Worm (Caenorhabditis elegans) whole organism, L3 larva: ENCODE results near the gene mrps-5.

Experiments used
- R02D3.7 ChIP-seq: fragments of 150-350 bp; optimal IDR thresholded peaks from 2 replicates; lab custom pipeline; 2014; ENCODE audit warnings: missing biosample characterization, missing genetic modification characterization
- ZK546.5 ChIP-seq: sonication (generic microtip); optimal IDR thresholded peaks from 2 replicates; lab custom pipeline; 2017; ENCODE audit warnings: missing biosample characterization, missing genetic modification characterization
- aly-2 ChIP-seq: fragments of 150-350 bp; optimal IDR thresholded peaks from 2 replicates; lab custom pipeline; 2014; ENCODE audit warnings: missing biosample characterization, missing genetic modification characterization
- ama-1 ChIP-seq: fragments of 150-350 bp; optimal IDR thresholded peaks from 2 replicates; lab custom pipeline; 2018
- ceh-16 ChIP-seq: sonication (generic microtip); optimal IDR thresholded peaks from 2 replicates; lab custom pipeline; 2017; ENCODE audit warnings: missing biosample characterization, missing genetic modification characterization
- ceh-28 ChIP-seq: fragments of 150-350 bp; optimal IDR thresholded peaks from 2 replicates; lab custom pipeline; 2014; ENCODE audit warnings: missing biosample characterization, missing genetic modification reagents, missing genetic modification characterization
- ceh-82 ChIP-seq: fragments of 150-350 bp; optimal IDR thresholded peaks from 2 replicates; lab custom pipeline; 2014; ENCODE audit warnings: missing biosample characterization, missing genetic modification characterization
- ceh-9 ChIP-seq: sonication (generic microtip); optimal IDR thresholded peaks from 2 replicates; lab custom pipeline; 2018; ENCODE audit warnings: missing biosample characterization, missing genetic modification characterization
- daf-12 ChIP-seq: fragments of 150-350 bp; optimal IDR thresholded peaks from 2 replicates; lab custom pipeline; 2014; ENCODE audit warnings: missing biosample characterization, missing genetic modification reagents, missing genetic modification characterization
- egl-27 ChIP-seq: sonication (generic microtip); optimal IDR thresholded peaks from 4 replicates; lab custom pipeline; 2017; ENCODE audit warnings: missing biosample characterization, missing genetic modification reagents, missing genetic modification characterization
- egl-5 ChIP-seq: fragments of 150-350 bp; optimal IDR thresholded peaks from 2 replicates; lab custom pipeline; 2017; ENCODE audit warnings: missing biosample characterization, missing genetic modification reagents, missing genetic modification characterization, inconsistent platforms
- elt-2 ChIP-seq: sonication (generic microtip); optimal IDR thresholded peaks from 2 replicates; lab custom pipeline; 2016; ENCODE audit warnings: missing genetic modification reagents, mild to moderate bottlenecking, missing genetic modification characterization, missing compliant biosample characterization
- elt-3 ChIP-seq, 3 experiments: fragments of 150-350 bp in 1 of 3; sonication (generic microtip) in 2 of 3; optimal IDR thresholded peaks; 2 replicates in 2 of 3; 4 replicates in 1 of 3; lab custom pipeline; 2014 to 2017; ENCODE audit warnings: missing biosample characterization in 3 of 3, missing genetic modification characterization in 3 of 3
- eor-1 ChIP-seq, 2 experiments: fragments of 150-350 bp; optimal IDR thresholded peaks; 2 replicates each; lab custom pipeline; 2014 to 2018; ENCODE audit warnings: missing biosample characterization in 2 of 2, missing genetic modification characterization in 2 of 2
- fkh-10 ChIP-seq: sonication (generic microtip); optimal IDR thresholded peaks from 2 replicates; lab custom pipeline; 2017; ENCODE audit warnings: missing biosample characterization, missing genetic modification reagents, missing genetic modification characterization
- fkh-2 ChIP-seq: fragments of 150-350 bp; optimal IDR thresholded peaks from 2 replicates; lab custom pipeline; 2014; ENCODE audit warnings: missing biosample characterization, missing genetic modification reagents, missing genetic modification characterization
- fos-1 ChIP-seq: fragments of 150-350 bp; optimal IDR thresholded peaks from 2 replicates; lab custom pipeline; 2014; ENCODE audit warnings: missing biosample characterization, missing genetic modification characterization
- hmg-11 ChIP-seq: sonication (generic microtip); optimal IDR thresholded peaks from 2 replicates; lab custom pipeline; 2016; ENCODE audit warnings: missing genetic modification characterization, missing compliant biosample characterization
- jun-1 ChIP-seq: fragments of 150-350 bp; optimal IDR thresholded peaks from 2 replicates; lab custom pipeline; 2014; ENCODE audit warnings: missing biosample characterization, missing genetic modification reagents, missing genetic modification characterization
- lin-15B ChIP-seq: fragments of 150-350 bp; optimal IDR thresholded peaks from 2 replicates; lab custom pipeline; 2014; ENCODE audit warnings: missing biosample characterization, missing genetic modification characterization
- lin-39 ChIP-seq: fragments of 150-350 bp; optimal IDR thresholded peaks from 2 replicates; lab custom pipeline; 2018; ENCODE audit warnings: missing biosample characterization, missing genetic modification reagents, missing genetic modification characterization
- lsy-12 ChIP-seq: sonication (generic microtip); optimal IDR thresholded peaks from 2 replicates; lab custom pipeline; 2016; ENCODE audit warnings: mild to moderate bottlenecking, missing genetic modification characterization, missing compliant biosample characterization
- mdl-1 ChIP-seq: fragments of 150-350 bp; optimal IDR thresholded peaks from 2 replicates; lab custom pipeline; 2014; ENCODE audit warnings: missing biosample characterization, missing genetic modification characterization
- mml-1 ChIP-seq: fragments of 150-350 bp; sonication (generic microtip); optimal IDR thresholded peaks from 3 replicates; lab custom pipeline; 2014; ENCODE audit warnings: missing biosample characterization, missing genetic modification characterization
- nfya-1 ChIP-seq: sonication (generic microtip); optimal IDR thresholded peaks from 2 replicates; lab custom pipeline; 2017; ENCODE audit warnings: missing genetic modification characterization, mild to moderate bottlenecking, missing compliant biosample characterization, antibody characterized with exemption, moderate library complexity; ENCODE audit not compliant: insufficient read depth
- nhr-23 ChIP-seq: fragments of 150-350 bp; optimal IDR thresholded peaks from 2 replicates; lab custom pipeline; 2014; ENCODE audit warnings: missing biosample characterization, missing genetic modification reagents, missing genetic modification characterization
- nhr-25 ChIP-seq: sonication (generic microtip); optimal IDR thresholded peaks from 2 replicates; lab custom pipeline; 2017; ENCODE audit warnings: missing biosample characterization, missing genetic modification characterization
- nhr-43 ChIP-seq: sonication (generic microtip); optimal IDR thresholded peaks from 2 replicates; lab custom pipeline; 2016; ENCODE audit warnings: mild to moderate bottlenecking, missing genetic modification characterization, missing compliant biosample characterization; ENCODE audit not compliant: poor library complexity, severe bottlenecking
- nhr-67 ChIP-seq: fragments of 150-350 bp; optimal IDR thresholded peaks from 2 replicates; lab custom pipeline; 2014; ENCODE audit warnings: missing biosample characterization, missing genetic modification characterization
- nhr-76 ChIP-seq: fragments of 150-350 bp; sonication (generic microtip); optimal IDR thresholded peaks from 5 replicates; lab custom pipeline; 2014; ENCODE audit warnings: missing biosample characterization, missing genetic modification characterization
- pha-4 ChIP-seq: fragments of 150-350 bp; optimal IDR thresholded peaks from 2 replicates; lab custom pipeline; 2014; ENCODE audit warnings: missing biosample characterization, missing genetic modification reagents, missing genetic modification characterization
- sea-2 ChIP-seq: fragments of 150-350 bp; sonication (generic microtip); optimal IDR thresholded peaks from 4 replicates; lab custom pipeline; 2014; ENCODE audit warnings: missing biosample characterization, missing genetic modification reagents, missing genetic modification characterization
- skn-1 ChIP-seq: fragments of 150-350 bp; optimal IDR thresholded peaks from 2 replicates; lab custom pipeline; 2014; ENCODE audit warnings: missing biosample characterization, missing genetic modification characterization
- tbx-2 ChIP-seq: sonication (generic microtip); optimal IDR thresholded peaks from 2 replicates; lab custom pipeline; 2016; ENCODE audit warnings: mild to moderate bottlenecking, missing genetic modification characterization, missing compliant biosample characterization
- unc-39 ChIP-seq: sonication (generic microtip); optimal IDR thresholded peaks from 4 replicates; lab custom pipeline; 2017; ENCODE audit warnings: missing biosample characterization, missing genetic modification characterization
- unc-62 ChIP-seq: fragments of 150-350 bp; sonication (generic microtip); optimal IDR thresholded peaks from 4 replicates; lab custom pipeline; 2014; ENCODE audit warnings: missing biosample characterization, missing genetic modification reagents, missing genetic modification characterization
- ztf-11 ChIP-seq: fragments of 150-350 bp; optimal IDR thresholded peaks from 2 replicates; lab custom pipeline; 2014; ENCODE audit warnings: missing biosample characterization, missing genetic modification characterization
- ztf-4 ChIP-seq: fragments of 150-350 bp; optimal IDR thresholded peaks from 2 replicates; lab custom pipeline; 2014; ENCODE audit warnings: missing biosample characterization, missing genetic modification characterization

Gene mrps-5

DNA sequence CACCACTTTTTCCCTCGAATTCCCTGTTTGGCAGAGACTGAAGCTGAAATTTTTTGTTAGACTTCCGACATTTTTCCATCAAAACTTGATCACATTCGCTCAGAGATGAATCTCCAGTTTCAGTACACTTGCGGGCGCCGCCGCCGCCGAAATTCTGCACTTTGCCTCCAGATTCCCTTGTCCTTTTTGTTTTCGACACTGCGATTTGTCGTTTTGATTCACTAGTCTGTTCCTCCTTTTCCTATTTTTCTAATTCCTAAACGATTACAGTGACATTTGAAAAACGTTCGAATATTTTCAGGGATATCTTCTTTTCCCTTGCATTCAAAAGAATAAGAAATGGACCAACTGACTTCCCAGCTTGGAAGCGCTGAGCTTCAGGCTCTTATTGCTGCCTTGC, 22.5 kb upstream of the mrps-5 start, which contains the start of gene F45D3.2:
TSS of gene F45D3.2 (plus strand) at position 301 of the 400 bp plus-strand sequence.
- TF ChIP-seq ztf-11 (tag; lab: Kevin White, UChicago) (no peak), nhr-23 (tag; lab: Kevin White, UChicago) (no peak), sea-2 (GFP tag; lab: Kevin White, UChicago) (no peak), elt-3 (tag; optimal IDR thresholded peaks at IDR 0.05; lab: Kevin White, UChicago) (no peak), nfya-1 (no peak), tbx-2 (tag; lab: Kevin White, UChicago) (no peak), mml-1 (no peak), ztf-4 (no peak), fos-1 (tag; lab: Kevin White, UChicago) (no peak), elt-2 (tag; lab: Kevin White, UChicago) (no peak), egl-27 (tag; lab: Kevin White, UChicago) (no peak), skn-1 (tag; lab: Kevin White, UChicago) (no peak), fkh-2 (tag; lab: Kevin White, UChicago) (no peak), ceh-28 (no peak), ceh-9 (tag; lab: Kevin White, UChicago) (no peak), nhr-76 (no peak), pha-4 (tag; lab: Kevin White, UChicago) (no peak)

DNA sequence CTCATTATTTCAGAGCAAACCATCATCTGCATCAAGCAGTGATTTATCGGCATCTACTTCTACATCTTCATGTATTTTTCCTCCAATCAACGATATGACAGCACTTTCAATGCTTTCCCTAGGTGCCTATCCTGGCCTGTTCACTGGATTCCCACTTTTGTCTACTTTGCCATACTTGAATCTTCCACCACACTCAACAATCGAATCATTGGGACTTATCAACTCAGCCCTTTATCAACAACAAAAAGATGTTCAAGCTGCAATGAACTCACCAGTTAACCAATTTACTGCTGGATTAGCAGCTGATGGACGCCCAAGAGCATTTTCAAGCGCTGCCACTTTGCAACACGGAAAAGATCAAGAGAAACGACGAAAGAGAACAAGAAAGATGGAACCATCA, 22.1 kb upstream of the mrps-5 start:
- TF ChIP-seq sea-2 (GFP tag; lab: Kevin White, UChicago) (no peak), nhr-67 (tag; lab: Kevin White, UChicago) (no peak), egl-5 (tag; lab: Kevin White, UChicago) (no peak), egl-27 (tag; lab: Kevin White, UChicago) (no peak), fos-1 (tag; lab: Kevin White, UChicago) (no peak), eor-1 (tag; optimal IDR thresholded peaks at IDR 0.05; lab: Kevin White, UChicago) (no peak), nhr-76 (no peak)

DNA sequence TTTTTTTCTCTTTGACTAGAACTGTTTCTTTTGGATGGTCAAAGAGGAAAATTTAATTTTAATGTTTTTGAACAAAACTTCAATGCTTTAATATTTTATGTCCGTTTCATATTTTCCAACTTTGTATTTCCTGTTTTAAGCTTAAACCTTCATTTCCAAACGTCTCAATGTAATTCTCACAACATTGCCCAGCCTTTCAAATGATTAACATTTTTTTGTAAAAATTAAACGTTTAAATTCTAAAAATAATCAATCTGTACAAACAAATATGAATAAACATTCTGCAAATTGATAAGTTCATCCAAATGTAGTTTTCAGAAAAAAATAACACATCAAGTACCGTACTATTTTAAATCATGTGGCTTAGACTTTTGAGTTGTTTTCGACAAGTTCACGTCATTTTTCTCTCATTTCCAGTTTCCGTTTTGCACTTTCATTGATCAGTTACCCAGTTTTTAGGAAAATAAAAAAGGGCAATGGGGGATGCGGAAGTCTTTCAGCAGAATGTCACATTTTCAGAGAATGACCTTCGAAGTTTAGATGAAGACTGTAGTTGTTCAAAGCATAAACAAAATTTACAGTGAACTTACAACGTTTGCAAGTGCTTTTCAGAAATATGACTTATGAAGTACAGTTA, 20.5 kb upstream of the mrps-5 start:
- TF ChIP-seq nhr-67 (tag; lab: Kevin White, UChicago), result no peak
- no peak for TF ChIP-seq ceh-16 (tag; lab: Kevin White, UChicago)
- TF ChIP-seq nfya-1, result peak; percentile 18
- peak; percentile 1 for TF ChIP-seq ceh-82 (tag; lab: Kevin White, UChicago)
- TF ChIP-seq fkh-10 (GFP tag; lab: Kevin White, UChicago), result no peak
- TF ChIP-seq nhr-25 (tag; lab: Kevin White, UChicago), result peak; percentile 78
- peak; percentile 7 for TF ChIP-seq unc-62 (GFP tag; lab: Kevin White, UChicago)
- no peak for TF ChIP-seq aly-2 (tag; lab: Kevin White, UChicago)
- no peak for TF ChIP-seq mdl-1 (tag; lab: Kevin White, UChicago)
- TF ChIP-seq lin-39, result no peak
- TF ChIP-seq elt-3 (tag; optimal IDR thresholded peaks at IDR 0.05; lab: Kevin White, UChicago), result no peak
- TF ChIP-seq tbx-2 (tag; lab: Kevin White, UChicago), result peak; percentile 56
- TF ChIP-seq R02D3.7, result no peak
- TF ChIP-seq hmg-11, result no peak
- no peak for TF ChIP-seq daf-12 (tag; lab: Kevin White, UChicago)
- peak; percentile 61 for TF ChIP-seq fos-1 (tag; lab: Kevin White, UChicago)
- peak; percentile 76 for TF ChIP-seq nhr-43 (tag; lab: Kevin White, UChicago)
- TF ChIP-seq pha-4 (tag; lab: Kevin White, UChicago), result no peak
- no peak for TF ChIP-seq eor-1 (tag; optimal IDR thresholded peaks at IDR 0.05; lab: Kevin White, UChicago)
- TF ChIP-seq lsy-12 (tag; lab: Kevin White, UChicago), result peak; percentile 62
- TF ChIP-seq ama-1 (lab: Kevin White, UChicago), result peak; percentile 20
- peak; percentile 20 for TF ChIP-seq jun-1
- no peak for TF ChIP-seq unc-39
- no peak for TF ChIP-seq lin-15B (tag; lab: Kevin White, UChicago)
- no peak for TF ChIP-seq ZK546.5 (tag; lab: Kevin White, UChicago)
- peak; percentile 81 for TF ChIP-seq nhr-23 (tag; lab: Kevin White, UChicago)
- TF ChIP-seq, all 47 proteins: peak for 11
